Fruit fly (Drosophila melanogaster) whole organism, embryonic: ENCODE results near the gene foi.

Source experiments
- B-H2 ChIP-seq: fragments of 200-800 bp; sonication (Bioruptor generic); optimal IDR thresholded peaks from 2 replicates; lab custom pipeline; 2018; ENCODE audit warnings: missing biosample characterization, mild to moderate bottlenecking, missing genetic modification characterization
- CG10209 ChIP-seq: fragments of 200-800 bp; sonication (Bioruptor generic); optimal IDR thresholded peaks from 3 replicates; lab custom pipeline; 2017; ENCODE audit warnings: missing biosample characterization, mild to moderate bottlenecking, missing genetic modification characterization, missing genetic modification reagents
- CG10267 ChIP-seq: fragments of 200-800 bp; sonication (Bioruptor generic); optimal IDR thresholded peaks from 2 replicates; lab custom pipeline; 2018; ENCODE audit warnings: missing biosample characterization, mild to moderate bottlenecking, missing genetic modification characterization, moderate library complexity
- CG10565 ChIP-seq: fragments of 200-800 bp; sonication (Bioruptor generic); optimal IDR thresholded peaks from 3 replicates; lab custom pipeline; 2016; ENCODE audit warnings: missing biosample characterization, mild to moderate bottlenecking, missing genetic modification characterization
- CG11085 ChIP-seq: fragments of 200-800 bp; sonication (Bioruptor generic); IDR thresholded peaks from 2 replicates; pipeline ENCODE4 v1.3.6; 2022; ENCODE audit warnings: missing biosample characterization, missing genetic modification characterization
- CG12299 ChIP-seq: fragments of 200-800 bp; sonication (Bioruptor generic); optimal IDR thresholded peaks from 2 replicates; lab custom pipeline; 2018; ENCODE audit warnings: missing biosample characterization, mild to moderate bottlenecking, missing genetic modification characterization
- CG13775 ChIP-seq: fragments of 200-800 bp; sonication (Bioruptor generic); optimal IDR thresholded peaks from 3 replicates; lab custom pipeline; 2017; ENCODE audit warnings: missing biosample characterization, mild to moderate bottlenecking, missing genetic modification characterization
- CG15479 ChIP-seq: fragments of 200-800 bp; sonication (Bioruptor generic); optimal IDR thresholded peaks from 3 replicates; lab custom pipeline; 2019; ENCODE audit warnings: missing biosample characterization, mild to moderate bottlenecking, missing genetic modification characterization, moderate library complexity
- CG17359 ChIP-seq: fragments of 200-800 bp; sonication (Bioruptor generic); optimal IDR thresholded peaks from 3 replicates; lab custom pipeline; 2018; ENCODE audit warnings: missing biosample characterization, mild to moderate bottlenecking, missing genetic modification characterization, moderate library complexity
- CG17912 ChIP-seq: fragments of 200-800 bp; sonication (Bioruptor generic); optimal IDR thresholded peaks from 2 replicates; lab custom pipeline; 2018; ENCODE audit warnings: missing biosample characterization, mild to moderate bottlenecking, missing genetic modification characterization
- CG31365 ChIP-seq: fragments of 200-800 bp; sonication (Bioruptor generic); optimal IDR thresholded peaks from 2 replicates; lab custom pipeline; 2018; ENCODE audit warnings: missing biosample characterization, mild to moderate bottlenecking, missing genetic modification characterization
- CG3838 ChIP-seq: fragments of 200-800 bp; sonication (Bioruptor generic); optimal IDR thresholded peaks from 3 replicates; lab custom pipeline; 2016; ENCODE audit warnings: missing biosample characterization, missing genetic modification characterization
- CG4282 ChIP-seq: fragments of 200-800 bp; sonication (Bioruptor generic); optimal IDR thresholded peaks from 2 replicates; lab custom pipeline; 2016; ENCODE audit warnings: missing biosample characterization, missing genetic modification characterization
- CG43689 ChIP-seq: fragments of 200-800 bp; sonication (Bioruptor generic); IDR thresholded peaks from 2 replicates; pipeline ENCODE4 v1.3.6; 2022; ENCODE audit warnings: missing biosample characterization, missing genetic modification characterization
- CG6272 ChIP-seq: fragments of 200-800 bp; sonication (Bioruptor generic); IDR thresholded peaks from 2 replicates; pipeline ENCODE4 v1.3.6; 2022; ENCODE audit warnings: missing biosample characterization, missing genetic modification characterization
- CG7372 ChIP-seq: fragments of 200-800 bp; sonication (Bioruptor generic); IDR thresholded peaks from 2 replicates; pipeline ENCODE4 v1.3.6; 2022; ENCODE audit warnings: missing biosample characterization, missing genetic modification characterization
- CG7987 ChIP-seq: fragments of 200-800 bp; sonication (Bioruptor generic); optimal IDR thresholded peaks from 2 replicates; lab custom pipeline; 2018; ENCODE audit warnings: missing biosample characterization, mild to moderate bottlenecking, missing genetic modification characterization, moderate library complexity
- D19A ChIP-seq: fragments of 200-800 bp; optimal IDR thresholded peaks from 3 replicates; lab custom pipeline; 2019; ENCODE audit warnings: missing biosample characterization, mild to moderate bottlenecking, missing genetic modification characterization, moderate library complexity
- D19B ChIP-seq: fragments of 200-800 bp; sonication (Bioruptor generic); optimal IDR thresholded peaks from 2 replicates; lab custom pipeline; 2017; ENCODE audit warnings: missing biosample characterization, mild to moderate bottlenecking, missing genetic modification characterization
- Deaf1 ChIP-seq: fragments of 200-800 bp; optimal IDR thresholded peaks from 3 replicates; lab custom pipeline; 2019; ENCODE audit warnings: missing biosample characterization, mild to moderate bottlenecking, missing genetic modification characterization, moderate library complexity
- Fer2 ChIP-seq: fragments of 200-800 bp; sonication (Bioruptor generic); optimal IDR thresholded peaks from 2 replicates; lab custom pipeline; 2018; ENCODE audit warnings: missing biosample characterization, mild to moderate bottlenecking, missing genetic modification characterization, moderate library complexity
- H15 ChIP-seq: fragments of 200-800 bp; sonication (Bioruptor generic); IDR thresholded peaks from 3 replicates; pipeline ENCODE4 v1.3.6; 2022; ENCODE audit warnings: missing biosample characterization, missing genetic modification characterization
- Hr39 ChIP-seq: fragments of >200 bp; optimal IDR thresholded peaks from 2 replicates; lab custom pipeline; 2017
- Hr78 ChIP-seq, 2 experiments: fragments of 200-800 bp in 1 of 2; fragments of >200 bp in 1 of 2; sonication (Bioruptor generic) in 1 of 2; optimal IDR thresholded peaks; 2 replicates each; lab custom pipeline; 2017 to 2019; ENCODE audit warnings: missing biosample characterization in 2 of 2, missing genetic modification characterization in 2 of 2, mild to moderate bottlenecking in 1 of 2, moderate library complexity in 1 of 2
- Jarid2 ChIP-seq: fragments of 200-800 bp; sonication (Bioruptor generic); optimal IDR thresholded peaks from 3 replicates; lab custom pipeline; 2017; ENCODE audit warnings: mild to moderate bottlenecking, missing biosample characterization, missing genetic modification reagents, missing genetic modification characterization
- Lpt ChIP-seq: fragments of >200 bp; optimal IDR thresholded peaks from 2 replicates; lab custom pipeline; 2018; ENCODE audit warnings: missing biosample characterization, missing genetic modification characterization
- Max ChIP-seq: fragments of 200-800 bp; sonication (Bioruptor generic); optimal IDR thresholded peaks from 2 replicates; lab custom pipeline; 2016; ENCODE audit warnings: missing biosample characterization, mild to moderate bottlenecking, missing genetic modification characterization
- Neu2 ChIP-seq: fragments of 200-800 bp; sonication (Bioruptor generic); optimal IDR thresholded peaks from 3 replicates; lab custom pipeline; 2016; ENCODE audit warnings: missing biosample characterization, missing genetic modification characterization, borderline replicate concordance
- PHDP ChIP-seq: fragments of 200-800 bp; sonication (Bioruptor generic); optimal IDR thresholded peaks from 3 replicates; lab custom pipeline; 2018; ENCODE audit warnings: missing biosample characterization, mild to moderate bottlenecking, missing genetic modification characterization, moderate library complexity
- Side ChIP-seq: fragments of 200-800 bp; sonication (Bioruptor generic); optimal IDR thresholded peaks from 2 replicates; lab custom pipeline; 2016; ENCODE audit warnings: missing biosample characterization, missing genetic modification characterization
- br ChIP-seq: fragments of >200 bp; optimal IDR thresholded peaks from 2 replicates; lab custom pipeline; 2017
- cad ChIP-seq: fragments of >200 bp; optimal IDR thresholded peaks from 2 replicates; lab custom pipeline; 2017; ENCODE audit warnings: missing biosample characterization, missing genetic modification characterization
- ci ChIP-seq: fragments of 200-800 bp; sonication (Bioruptor generic); IDR thresholded peaks from 3 replicates; pipeline ENCODE4 v1.3.6; 2022; ENCODE audit warnings: missing biosample characterization, missing genetic modification characterization
- cwo ChIP-seq: fragments of 200-800 bp; sonication (Bioruptor generic); optimal IDR thresholded peaks from 3 replicates; lab custom pipeline; 2017; ENCODE audit warnings: missing biosample characterization, missing genetic modification characterization, mild to moderate bottlenecking, moderate library complexity, missing genetic modification reagents
- fru ChIP-seq: fragments of >200 bp; optimal IDR thresholded peaks from 2 replicates; lab custom pipeline; 2017
- kni ChIP-seq: fragments of 200-800 bp; sonication (Bioruptor generic); optimal IDR thresholded peaks from 3 replicates; lab custom pipeline; 2017; ENCODE audit warnings: mild to moderate bottlenecking, missing biosample characterization, missing genetic modification reagents, missing genetic modification characterization
- lab ChIP-seq: fragments of 200-800 bp; sonication (Bioruptor generic); optimal IDR thresholded peaks from 3 replicates; lab custom pipeline; 2017; ENCODE audit warnings: missing biosample characterization, missing genetic modification characterization, mild to moderate bottlenecking, moderate library complexity, missing genetic modification reagents
- mirr ChIP-seq: fragments of 200-800 bp; sonication (Bioruptor generic); optimal IDR thresholded peaks from 3 replicates; lab custom pipeline; 2018; ENCODE audit warnings: missing biosample characterization, mild to moderate bottlenecking, missing genetic modification characterization
- nau ChIP-seq: fragments of 200-800 bp; sonication (Bioruptor generic); optimal IDR thresholded peaks from 3 replicates; lab custom pipeline; 2017; ENCODE audit warnings: missing biosample characterization, mild to moderate bottlenecking, missing genetic modification characterization, missing genetic modification reagents
- pb ChIP-seq: fragments of 200-800 bp; sonication (Bioruptor generic); optimal IDR thresholded peaks from 3 replicates; lab custom pipeline; 2016; ENCODE audit warnings: missing biosample characterization, missing genetic modification characterization
- pros ChIP-seq: fragments of 200-800 bp; sonication (Bioruptor generic); optimal IDR thresholded peaks from 3 replicates; lab custom pipeline; 2019; ENCODE audit warnings: missing biosample characterization, mild to moderate bottlenecking, missing genetic modification characterization, moderate library complexity
- pzg ChIP-seq: fragments of 200-800 bp; sonication (Bioruptor generic); optimal IDR thresholded peaks from 3 replicates; lab custom pipeline; 2018; ENCODE audit warnings: missing biosample characterization, mild to moderate bottlenecking, missing genetic modification characterization, moderate library complexity
- scrt ChIP-seq: fragments of 200-800 bp; sonication (Bioruptor generic); optimal IDR thresholded peaks from 2 replicates; lab custom pipeline; 2018; ENCODE audit warnings: missing biosample characterization, mild to moderate bottlenecking, missing genetic modification characterization, moderate library complexity
- sens ChIP-seq: fragments of 200-800 bp; sonication (Bioruptor generic); peaks from one replicate; lab custom pipeline; 2016; ENCODE audit warnings: missing biosample characterization, missing genetic modification characterization
- sisA ChIP-seq: fragments of 200-800 bp; sonication (Bioruptor generic); IDR thresholded peaks from 2 replicates; pipeline ENCODE4 v1.3.6; 2022; ENCODE audit warnings: missing biosample characterization, missing genetic modification characterization
- tap ChIP-seq: fragments of 200-800 bp; optimal IDR thresholded peaks from 3 replicates; lab custom pipeline; 2019; ENCODE audit warnings: missing biosample characterization, mild to moderate bottlenecking, missing genetic modification characterization, moderate library complexity
- unc-4 ChIP-seq: fragments of 200-800 bp; sonication (Bioruptor generic); IDR thresholded peaks from 2 replicates; pipeline ENCODE4 v1.3.6; 2022; ENCODE audit warnings: missing biosample characterization, missing genetic modification characterization; ENCODE audit not compliant: partially characterized antibody
- unpg ChIP-seq: fragments of 200-800 bp; sonication (Bioruptor generic); optimal IDR thresholded peaks from 3 replicates; lab custom pipeline; 2018; ENCODE audit warnings: missing biosample characterization, mild to moderate bottlenecking, missing genetic modification characterization, moderate library complexity
- vfl ChIP-seq: fragments of 200-800 bp; sonication (Bioruptor generic); optimal IDR thresholded peaks from 2 replicates; lab custom pipeline; 2016; ENCODE audit warnings: missing biosample characterization, missing genetic modification characterization
- wek ChIP-seq: fragments of 200-800 bp; sonication (Bioruptor generic); optimal IDR thresholded peaks from 3 replicates; lab custom pipeline; 2018; ENCODE audit warnings: missing biosample characterization, mild to moderate bottlenecking, missing genetic modification characterization, moderate library complexity
- z ChIP-seq: fragments of 200-800 bp; sonication (Bioruptor generic); IDR thresholded peaks from 3 replicates; pipeline ENCODE4 v1.3.6; 2022; ENCODE audit warnings: missing biosample characterization, missing genetic modification characterization

The foi gene

DNA sequence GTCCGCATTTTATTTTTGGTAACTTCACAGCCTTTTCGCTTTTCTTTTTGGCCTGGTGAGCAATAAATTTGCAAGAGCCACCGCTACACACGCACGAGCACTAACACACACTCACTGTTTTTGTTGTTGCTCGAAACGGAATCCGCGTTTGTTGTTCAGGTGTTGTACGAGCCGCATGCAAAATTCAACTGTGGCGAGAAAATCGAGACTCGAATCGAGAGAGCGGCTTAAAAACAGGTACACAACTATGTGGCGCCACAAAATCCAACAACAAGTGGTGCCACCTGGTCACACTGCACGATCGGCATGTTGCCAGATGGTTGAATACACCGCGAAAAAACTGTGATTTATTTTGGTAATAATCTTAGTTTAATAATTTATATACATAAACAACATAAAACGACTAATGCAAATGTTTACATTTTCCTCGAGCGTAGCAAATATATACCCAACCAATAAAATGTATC, 18.0 kb upstream of the foi start, which contains the start of gene CG43163 (continued):
- peak; percentile 73 for TF ChIP-seq sisA
- peak; percentile 23 for TF ChIP-seq CG12299 (tag; lab: Kevin White, UChicago)
- peak; percentile 56 for TF ChIP-seq Max (GFP tag; lab: Kevin White, UChicago)
- TF ChIP-seq nau = no peak
- peak; percentile 35 for TF ChIP-seq CG6272 (GFP tag; lab: Robert Waterston, UW)
- peak; percentile 37; the same call in 1 of the 2 replicates for TF ChIP-seq CG11085
- TF ChIP-seq pb (GFP tag; lab: Kevin White, UChicago) = peak; percentile 11
- no peak for TF ChIP-seq Fer2 (tag; lab: Kevin White, UChicago)
- peak; percentile 61 for TF ChIP-seq CG3838 (GFP tag; lab: Kevin White, UChicago)
- peak; percentile 23 for TF ChIP-seq Deaf1 (tag; lab: Kevin White, UChicago)
- no peak for TF ChIP-seq kni (GFP tag; lab: Kevin White, UChicago)
- peak; percentile 32 for TF ChIP-seq cwo (GFP tag; lab: Kevin White, UChicago)
- no peak for TF ChIP-seq mirr
- TF ChIP-seq CG31365 (tag; lab: Kevin White, UChicago) = no peak
- TF ChIP-seq pros (GFP tag; lab: Kevin White, UChicago) = no peak
- peak in 1 of 2 experiments; percentile 76 for TF ChIP-seq Hr78 (GFP tag; optimal IDR thresholded peaks at IDR 0.05; lab: Kevin White, UChicago)
- TF ChIP-seq CG15479 (GFP tag; lab: Kevin White, UChicago) = peak; percentile 99
- TF ChIP-seq PHDP = peak; percentile 80
- TF ChIP-seq D19B (GFP tag; lab: Kevin White, UChicago) = no peak
- TF ChIP-seq B-H2 (GFP tag; lab: Kevin White, UChicago) = peak; percentile 7
- no peak for TF ChIP-seq z
- TF ChIP-seq CG13775 (GFP tag; lab: Kevin White, UChicago) = peak; percentile 44
- TF ChIP-seq CG10267 (tag; lab: Kevin White, UChicago) = peak; percentile 62
- TF ChIP-seq sens (GFP tag; lab: Kevin White, UChicago) = peak; percentile 93
- peak; percentile 72 for TF ChIP-seq pzg (GFP tag; lab: Kevin White, UChicago)
- TF ChIP-seq H15 (GFP tag; lab: Robert Waterston, UW) = peak; percentile 64; the same call in 2 of the 3 replicates
- peak; percentile 52 for TF ChIP-seq CG10209 (GFP tag; lab: Kevin White, UChicago)
- peak; percentile 78 for TF ChIP-seq lab (GFP tag; lab: Kevin White, UChicago)
- TF ChIP-seq Hr39 (lab: Kevin White, UChicago) = no peak
- peak; percentile 83 for TF ChIP-seq ci (GFP tag; lab: Robert Waterston, UW)
- TF ChIP-seq vfl (GFP tag; lab: Kevin White, UChicago) = peak; percentile 47
- no peak for TF ChIP-seq wek (GFP tag; lab: Kevin White, UChicago)
- peak; percentile 62 for TF ChIP-seq CG17359 (tag; lab: Kevin White, UChicago)
- TF ChIP-seq Side (GFP tag; lab: Kevin White, UChicago) = peak; percentile 19
- peak; percentile 22 for TF ChIP-seq CG4282 (GFP tag; lab: Kevin White, UChicago)
- no peak for TF ChIP-seq Neu2 (GFP tag; lab: Kevin White, UChicago)
- TF ChIP-seq CG10565 (GFP tag; lab: Kevin White, UChicago) = no peak
- TF ChIP-seq Jarid2 (GFP tag; lab: Kevin White, UChicago) = peak; percentile 77
- TF ChIP-seq tap = peak; percentile 54
- no peak for TF ChIP-seq br
- TF ChIP-seq unpg (GFP tag; lab: Kevin White, UChicago) = peak; percentile 84
- peak; percentile 60 for TF ChIP-seq CG7372 (GFP tag; lab: Robert Waterston, UW)
- peak; percentile 65 for TF ChIP-seq CG7987 (GFP tag; lab: Kevin White, UChicago)
- no peak for TF ChIP-seq cad (GFP tag; lab: Kevin White, UChicago)
- no peak for TF ChIP-seq Lpt (GFP tag; lab: Kevin White, UChicago)
- no peak for TF ChIP-seq fru
- peak; percentile 55 for TF ChIP-seq D19A (tag; lab: Kevin White, UChicago)
- peak; percentile 5 for TF ChIP-seq CG17912 (GFP tag; lab: Kevin White, UChicago)
- no peak for TF ChIP-seq CG43689 (GFP tag; lab: Robert Waterston, UW)
- peak; percentile 25 for TF ChIP-seq scrt (GFP tag; lab: Kevin White, UChicago)
- no peak for TF ChIP-seq unc-4 (GFP tag; lab: Robert Waterston, UW)
